Fruit fly (Drosophila melanogaster): ENCODE measurements around the gene unk.

DNA sequence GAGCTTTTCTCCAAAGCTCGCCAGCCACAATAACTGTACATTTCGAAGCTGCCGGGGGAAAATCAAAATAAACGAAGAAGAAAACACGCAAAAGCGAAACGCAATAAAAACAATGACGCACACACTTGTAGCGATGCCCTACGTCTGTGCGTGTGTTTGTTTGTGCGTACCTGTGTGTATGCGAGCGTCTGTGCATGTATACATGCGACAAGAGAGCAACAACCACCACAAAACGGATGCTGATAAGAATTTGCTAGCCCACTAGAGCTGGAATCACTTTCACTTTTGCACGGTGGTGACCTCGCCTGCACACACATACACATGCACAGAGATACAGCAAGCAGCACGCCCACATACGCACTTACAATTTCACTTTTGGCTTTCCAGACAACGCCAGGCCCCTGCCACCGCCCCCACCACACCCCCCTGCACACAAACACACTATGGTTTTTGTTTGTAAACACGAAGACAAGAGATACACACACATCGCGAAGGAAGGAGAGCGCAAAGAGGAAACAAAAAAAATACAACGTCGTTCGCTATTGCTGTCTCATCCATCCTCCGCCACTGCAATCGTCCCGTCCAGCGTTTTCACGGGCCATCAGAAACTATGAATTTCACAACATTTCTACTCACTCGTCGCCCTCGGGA, 672 bp downstream of the unk start:
- TF ChIP-seq Myc (optimal IDR thresholded peaks at IDR 0.05) (no peak), ey (GFP tag; optimal IDR thresholded peaks at IDR 0.05) (no peak), br (GFP tag; optimal IDR thresholded peaks at IDR 0.05) (no peak), brk (GFP tag; optimal IDR thresholded peaks at IDR 0.05) (no peak)
